Fruit fly (Drosophila melanogaster) whole organism: Measurements from ENCODE around the gene cyc.

ENCODE experiments used
- CG8478 ChIP-seq: fragments of >200 bp; optimal IDR thresholded peaks from 2 replicates; lab custom pipeline; 2018; ENCODE audit warnings: inconsistent platforms
- Dll ChIP-seq: fragments of >200 bp; optimal IDR thresholded peaks from 2 replicates; lab custom pipeline; 2017
- EcR ChIP-seq, 2 experiments: fragments of >200 bp; optimal IDR thresholded peaks; 2 replicates each; lab custom pipeline; 2017; ENCODE audit warnings: missing biosample characterization in 2 of 2, missing genetic modification characterization in 2 of 2, missing genetic modification reagents in 2 of 2
- pan ChIP-seq: fragments of >200 bp; optimal IDR thresholded peaks from 2 replicates; lab custom pipeline; 2017
- psq ChIP-seq: fragments of >200 bp; optimal IDR thresholded peaks from 2 replicates; lab custom pipeline; 2017
- usp ChIP-seq: fragments of >200 bp; optimal IDR thresholded peaks from 2 replicates; lab custom pipeline; 2017; ENCODE audit warnings: missing biosample characterization, missing genetic modification characterization, mixed read lengths

cyc gene

DNA sequence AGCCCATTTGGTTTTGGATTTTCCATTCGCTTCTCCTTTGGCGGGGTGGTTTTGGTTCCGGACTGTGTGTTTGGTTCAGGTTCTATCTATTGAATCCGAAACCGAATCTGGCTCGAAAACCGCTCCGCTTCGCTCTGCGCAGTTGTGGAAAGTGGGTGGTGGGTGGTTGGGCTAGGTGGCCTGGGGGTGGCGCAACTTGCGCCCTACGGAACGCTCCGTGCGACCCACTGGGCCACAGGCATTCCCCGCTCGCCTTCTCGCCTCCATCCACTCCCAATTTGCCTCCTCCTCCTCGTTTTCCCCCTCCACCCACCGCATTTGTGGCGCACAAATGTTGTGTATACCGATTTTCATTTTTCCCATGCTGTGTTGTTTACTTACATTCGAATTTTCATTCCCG lies 3.0 kb upstream of the cyc start:
- no peak for TF ChIP-seq pan (lab: Kevin White, UChicago)
- no peak for TF ChIP-seq CG8478
- no peak for TF ChIP-seq EcR (GFP tag; optimal IDR thresholded peaks at IDR 0.05; lab: Kevin White, UChicago)
- TF ChIP-seq Dll (lab: Kevin White, UChicago), result no peak
- no peak for TF ChIP-seq usp (GFP tag; lab: Kevin White, UChicago)
- no peak for TF ChIP-seq psq (lab: Kevin White, UChicago)

DNA sequence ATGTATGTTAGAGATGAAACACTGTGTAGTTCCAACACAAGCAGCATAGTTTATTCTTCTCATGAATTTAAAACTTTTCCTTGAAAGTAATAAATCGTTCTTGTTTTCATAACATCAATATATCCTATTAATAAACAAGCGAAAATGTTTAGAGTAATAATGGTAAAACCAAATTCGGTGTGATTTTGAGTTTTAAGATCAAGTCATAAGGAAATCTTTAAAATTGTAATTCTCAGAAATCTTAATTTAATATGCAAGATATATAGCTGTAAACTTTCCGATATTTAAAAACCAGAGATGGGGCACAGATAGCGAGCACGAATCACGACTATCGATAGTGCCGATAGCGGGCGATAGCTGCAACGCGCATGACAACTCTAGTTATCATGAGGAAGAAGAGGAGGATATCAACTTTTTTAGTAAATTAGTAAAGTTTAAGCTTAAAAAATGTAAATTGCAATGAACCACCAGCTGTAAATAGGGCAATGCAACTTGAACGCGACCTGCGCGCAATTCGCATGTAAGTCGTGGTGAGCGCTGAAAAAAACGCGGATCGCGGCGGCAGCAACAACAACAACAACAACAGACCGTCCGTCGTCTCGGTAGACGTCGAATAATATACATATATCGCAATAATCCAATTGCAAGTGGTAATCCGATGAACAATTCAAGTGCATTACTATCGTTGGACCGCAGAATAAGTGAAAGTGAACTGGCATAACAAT lies 2.2 kb upstream of the cyc start, which contains the start of the genes Fibp and Deaf1:
Fibp (minus strand) TSS at position 161 of the 725 bp plus-strand sequence.
Deaf1 (plus strand) TSS at position 368 of the 725 bp plus-strand sequence.
- TF ChIP-seq Dll (lab: Kevin White, UChicago) (no peak), CG8478 (no peak), EcR (GFP tag; optimal IDR thresholded peaks at IDR 0.05; lab: Kevin White, UChicago) (no peak), usp (GFP tag; lab: Kevin White, UChicago) (no peak), psq (lab: Kevin White, UChicago) (no peak), pan (lab: Kevin White, UChicago) (no peak)

DNA sequence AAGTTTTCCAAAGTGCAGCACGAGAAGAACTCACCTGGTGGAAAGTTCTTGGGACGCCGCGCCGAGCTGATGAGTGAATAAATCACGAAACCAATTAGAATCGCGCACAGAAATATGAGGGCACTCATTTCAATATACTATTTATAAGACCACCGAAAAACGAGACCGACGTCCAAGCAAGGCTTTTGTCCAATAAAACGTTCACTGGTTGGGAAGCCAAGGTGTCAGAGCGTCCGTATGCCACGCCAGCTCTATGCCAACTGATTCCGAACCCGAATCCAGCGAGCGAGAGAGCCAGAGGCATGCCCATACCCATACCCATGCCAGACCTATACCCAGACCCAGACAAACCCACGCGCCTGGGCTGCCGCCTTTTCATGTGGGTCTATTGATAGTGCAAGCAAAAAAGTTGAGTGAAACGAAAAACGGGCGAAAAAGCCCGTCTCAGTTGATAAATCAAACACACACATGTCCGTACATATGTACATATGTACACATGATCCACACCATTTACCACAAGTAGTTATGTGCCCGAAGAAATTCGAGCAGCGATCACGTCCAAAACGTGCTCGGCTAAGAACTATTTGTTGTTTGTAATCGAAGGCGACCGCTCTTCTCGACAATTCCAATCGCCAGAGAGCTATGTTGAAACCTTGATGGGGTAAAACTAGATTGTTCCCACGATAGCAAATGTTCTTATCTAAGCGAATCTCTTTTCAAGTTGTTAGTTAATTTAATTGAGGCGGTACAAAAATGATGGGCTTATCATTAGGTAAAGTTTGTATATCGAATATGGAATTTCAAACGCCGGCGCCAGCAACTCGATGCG lies 2.4 kb downstream of the cyc start, which contains the start of gene Cyp305a1:
Cyp305a1 (minus strand) TSS at position 265 of the 829 bp plus-strand sequence.
- TF ChIP-seq pan (lab: Kevin White, UChicago), result no peak
- no peak for TF ChIP-seq psq (lab: Kevin White, UChicago)
- TF ChIP-seq CG8478, result no peak
- no peak for TF ChIP-seq Dll (lab: Kevin White, UChicago)
- TF ChIP-seq usp (GFP tag; lab: Kevin White, UChicago), result no peak
- no peak for TF ChIP-seq EcR (GFP tag; optimal IDR thresholded peaks at IDR 0.05; lab: Kevin White, UChicago)

DNA sequence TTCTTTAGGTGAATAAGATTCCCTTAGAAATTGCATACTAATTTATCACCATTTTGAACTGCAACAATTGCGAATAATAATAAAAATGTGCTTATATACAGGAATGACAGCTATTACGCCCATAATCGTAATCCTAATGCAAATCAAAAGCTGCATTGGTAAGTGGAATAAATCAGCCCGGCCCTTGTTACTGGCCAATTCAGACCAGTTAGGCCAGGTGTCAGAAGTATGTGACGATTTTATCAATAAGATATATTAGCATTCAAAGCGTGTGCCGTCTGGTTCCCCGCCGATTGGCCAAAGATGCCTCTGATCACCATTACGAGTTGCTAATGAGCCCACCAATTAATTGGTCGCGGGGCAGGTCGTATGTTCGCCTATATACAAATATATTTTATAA lies 3.2 kb downstream of the cyc start:
- TF ChIP-seq psq (lab: Kevin White, UChicago) (no peak), pan (lab: Kevin White, UChicago) (no peak), CG8478 (no peak), EcR (GFP tag; optimal IDR thresholded peaks at IDR 0.05; lab: Kevin White, UChicago) (no peak), usp (GFP tag; lab: Kevin White, UChicago) (no peak), Dll (lab: Kevin White, UChicago) (no peak)

dm6 chr3L:19807521-19807920 lies 8.2 kb downstream of the cyc start:
- TF ChIP-seq EcR (GFP tag; optimal IDR thresholded peaks at IDR 0.05; lab: Kevin White, UChicago) (no peak), CG8478 (no peak), Dll (lab: Kevin White, UChicago) (no peak), psq (lab: Kevin White, UChicago) (no peak), usp (GFP tag; lab: Kevin White, UChicago) (no peak), pan (lab: Kevin White, UChicago) (no peak)

dm6 chr3L:19807103-19807502 lies 8.6 kb downstream of the cyc start, which contains the start of the genes CG14104 and Kap-alpha1:
Gene CG14104 (minus strand): TSS chr3L:19807199.
Gene Kap-alpha1 (plus strand): TSS chr3L:19807232.
- TF ChIP-seq CG8478 (no peak), EcR (GFP tag; optimal IDR thresholded peaks at IDR 0.05; lab: Kevin White, UChicago) (no peak), usp (GFP tag; lab: Kevin White, UChicago) (no peak), Dll (lab: Kevin White, UChicago) (no peak), psq (lab: Kevin White, UChicago) (no peak), pan (lab: Kevin White, UChicago) (no peak)

dm6 chr3L:19805895-19806294 lies 9.8 kb downstream of the cyc start, which contains the start of gene CG34116:
Gene CG34116 (minus strand): TSS chr3L:19806036.
- TF ChIP-seq CG8478, result no peak
- no peak for TF ChIP-seq EcR (GFP tag; optimal IDR thresholded peaks at IDR 0.05; lab: Kevin White, UChicago)
- TF ChIP-seq psq (lab: Kevin White, UChicago), result no peak
- no peak for TF ChIP-seq pan (lab: Kevin White, UChicago)
- TF ChIP-seq usp (GFP tag; lab: Kevin White, UChicago), result no peak
- TF ChIP-seq Dll (lab: Kevin White, UChicago), result no peak

DNA sequence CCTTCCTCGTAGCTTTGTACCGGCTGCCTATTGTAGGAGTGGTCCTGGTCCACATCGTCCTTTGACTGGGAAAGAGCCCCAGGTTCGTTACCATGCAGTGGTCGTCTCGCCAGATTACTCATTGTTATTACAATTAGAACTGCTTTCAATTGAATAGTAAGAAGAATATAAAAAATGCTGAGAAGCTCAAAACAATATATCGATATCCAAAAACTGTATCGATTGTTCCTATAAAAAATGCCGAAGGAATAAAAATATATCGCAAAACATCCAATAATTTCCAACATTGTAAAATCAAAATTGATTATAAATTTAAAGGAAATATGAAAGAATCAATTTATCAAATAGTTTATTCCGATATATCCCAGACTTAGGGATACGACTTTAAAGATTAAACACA lies 10.8 kb downstream of the cyc start, which contains the start of the genes TORIP and Ccdc58:
TORIP (minus strand) TSS at position 173 of the 400 bp plus-strand sequence.
Ccdc58 (plus strand) TSS at position 274 of the 400 bp plus-strand sequence.
- TF ChIP-seq usp (GFP tag; lab: Kevin White, UChicago) (no peak), CG8478 (no peak), pan (lab: Kevin White, UChicago) (no peak), Dll (lab: Kevin White, UChicago) (no peak), psq (lab: Kevin White, UChicago) (no peak), EcR (GFP tag; optimal IDR thresholded peaks at IDR 0.05; lab: Kevin White, UChicago) (no peak)

DNA sequence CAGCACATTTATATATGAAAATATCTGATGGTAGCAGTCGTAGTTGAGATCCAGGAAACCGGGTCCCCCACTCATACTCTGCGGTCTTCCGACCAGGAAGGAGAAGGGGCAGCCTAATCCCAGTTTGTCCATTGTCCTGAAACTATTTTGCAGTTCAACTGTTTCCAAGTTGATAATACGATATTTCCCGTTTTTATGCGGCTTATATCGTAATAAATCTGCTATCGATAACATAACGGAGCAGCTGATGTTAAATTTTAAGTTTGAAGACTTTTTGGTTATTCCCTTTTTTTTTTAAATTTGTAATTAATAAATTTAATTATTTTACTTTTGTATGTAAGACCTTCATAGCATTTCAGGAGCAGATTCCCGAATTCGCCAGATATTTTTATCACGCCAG lies 14.6 kb downstream of the cyc start, which contains the start of gene CG14102:
CG14102 (minus strand) TSS at position 187 of the 400 bp plus-strand sequence.
- TF ChIP-seq usp (GFP tag; lab: Kevin White, UChicago) (no peak), psq (lab: Kevin White, UChicago) (no peak), CG8478 (no peak), EcR (GFP tag; optimal IDR thresholded peaks at IDR 0.05; lab: Kevin White, UChicago) (no peak), Dll (lab: Kevin White, UChicago) (no peak), pan (lab: Kevin White, UChicago) (no peak)

- TF ChIP-seq usp (GFP tag; lab: Kevin White, UChicago), result no peak
- TF ChIP-seq EcR (GFP tag; optimal IDR thresholded peaks at IDR 0.05; lab: Kevin White, UChicago), result no peak
Observed at dm6 chr3L:19798978-19799377, 16.8 kb downstream of the cyc start, which contains the start of gene Ir76a. Gene Ir76a (plus strand): TSS chr3L:19799278.
